Worm (Caenorhabditis elegans) whole organism, dauer: ENCODE measurements around the gene unc-58.

ENCODE experiments used
- unc-62 ChIP-seq: sonication (generic microtip); optimal IDR thresholded peaks from 2 replicates; lab custom pipeline; 2017; ENCODE audit warnings: missing biosample characterization, missing genetic modification reagents, missing genetic modification characterization

Gene unc-58

DNA sequence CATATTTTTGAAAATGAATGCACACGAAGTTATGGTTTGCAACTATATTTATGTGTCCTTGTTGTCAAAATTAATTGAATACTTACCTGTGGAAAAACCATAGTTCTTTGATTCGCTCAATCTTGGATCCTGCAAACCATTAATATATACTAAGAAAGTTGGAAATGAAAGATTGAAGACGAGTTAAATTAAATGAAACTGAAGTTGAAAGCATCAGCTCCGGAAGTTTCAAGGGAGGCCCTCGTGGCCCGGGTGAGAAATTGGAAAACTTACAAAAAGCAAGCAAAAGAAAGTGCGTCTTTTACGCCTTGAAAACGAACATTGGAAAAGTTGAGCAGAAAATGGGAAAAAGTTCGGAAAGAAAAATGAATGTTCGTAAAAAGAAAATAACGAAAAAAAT lies at the start of gene unc-58:
Gene unc-58 (minus strand): TSS at position 101 of the 400 bp plus-strand sequence.
- no peak for TF ChIP-seq unc-62 (GFP tag; lab: Kevin White, UChicago)

- no peak for TF ChIP-seq unc-62 (GFP tag; lab: Kevin White, UChicago)
Observed at ce11 chrX:10182613-10183012, 49.6 kb upstream of the unc-58 start.

ce11 chrX:10176295-10176694 lies 43.3 kb upstream of the unc-58 start, which contains the start of gene ncs-4:
Gene ncs-4, plus strand, starts transcription at chrX:10176521.
- TF ChIP-seq unc-62 (GFP tag; lab: Kevin White, UChicago), result no peak

ce11 chrX:10174683-10175082 lies 41.7 kb upstream of the unc-58 start, which contains the start of gene C07A4.3:
Gene C07A4.3, plus strand, starts transcription at chrX:10174983.
- no peak for TF ChIP-seq unc-62 (GFP tag; lab: Kevin White, UChicago)

DNA sequence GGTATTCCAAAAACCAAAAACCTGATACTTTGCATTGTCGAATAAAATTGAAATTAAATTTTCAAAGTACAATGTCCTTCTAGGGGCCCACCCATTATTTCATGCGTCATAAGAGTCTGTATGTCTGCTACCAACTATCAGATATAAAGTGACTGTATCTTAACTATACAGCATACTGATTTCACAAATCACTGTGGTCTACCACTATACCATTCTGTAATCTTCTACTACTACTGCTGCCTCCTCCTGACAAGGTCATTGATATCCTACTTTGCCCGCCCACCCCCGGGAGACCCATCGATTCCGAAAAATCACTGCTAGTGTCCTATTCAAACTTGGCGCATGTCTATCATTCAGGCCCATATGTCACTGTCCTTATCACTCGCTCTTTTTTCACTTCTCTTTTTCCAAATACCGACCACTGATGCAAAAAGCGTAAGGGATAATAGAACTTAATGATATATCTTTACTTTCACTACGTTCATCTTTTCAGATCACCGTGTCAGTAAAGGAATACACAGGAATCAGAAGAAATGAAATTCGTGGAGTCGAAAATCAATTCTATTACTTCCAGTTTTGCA lies 39.1 kb upstream of the unc-58 start, which contains the start of gene C07A4.2:
Gene C07A4.2 (plus strand): TSS at position 195 of the 581 bp plus-strand sequence.
- no peak for TF ChIP-seq unc-62 (GFP tag; lab: Kevin White, UChicago)

DNA sequence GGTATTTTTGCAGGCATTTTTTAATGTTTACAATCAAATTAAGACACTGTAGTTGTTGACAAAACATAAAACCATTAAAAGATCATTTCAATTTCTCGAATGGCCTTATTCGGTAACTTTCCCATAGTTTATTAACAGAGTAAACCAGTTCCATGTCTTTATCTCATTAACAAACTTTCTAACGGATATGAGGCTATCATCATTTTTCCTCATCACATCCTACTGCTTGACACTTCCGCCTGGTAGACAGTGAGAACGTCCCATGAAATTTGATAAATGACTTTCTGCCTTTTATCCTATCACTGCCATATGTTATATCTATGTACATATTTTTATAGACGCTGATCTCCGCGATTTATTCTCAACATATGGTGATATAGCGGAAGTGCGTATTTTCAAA lies 37.6 kb upstream of the unc-58 start:
- no peak for TF ChIP-seq unc-62 (GFP tag; lab: Kevin White, UChicago)

DNA sequence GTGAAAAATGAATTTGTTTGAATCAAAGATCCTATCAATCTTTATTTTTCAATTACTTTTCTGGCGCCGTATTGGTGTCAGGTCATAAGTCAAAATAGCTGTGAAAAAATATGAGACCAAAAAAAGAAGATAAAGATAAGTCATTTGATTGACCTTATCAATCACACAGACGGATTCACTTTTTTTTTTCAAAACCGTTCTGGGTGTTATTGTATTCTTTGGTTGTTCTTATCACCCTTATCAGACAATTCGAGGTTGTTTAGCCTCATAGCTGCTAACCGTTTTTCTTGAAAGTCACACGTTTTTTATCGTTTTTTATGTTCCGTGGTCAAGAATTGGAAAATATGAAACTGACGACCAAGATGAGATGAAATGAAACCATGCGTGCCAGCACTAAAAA lies 35.6 kb upstream of the unc-58 start:
- no peak for TF ChIP-seq unc-62 (GFP tag; lab: Kevin White, UChicago)

DNA sequence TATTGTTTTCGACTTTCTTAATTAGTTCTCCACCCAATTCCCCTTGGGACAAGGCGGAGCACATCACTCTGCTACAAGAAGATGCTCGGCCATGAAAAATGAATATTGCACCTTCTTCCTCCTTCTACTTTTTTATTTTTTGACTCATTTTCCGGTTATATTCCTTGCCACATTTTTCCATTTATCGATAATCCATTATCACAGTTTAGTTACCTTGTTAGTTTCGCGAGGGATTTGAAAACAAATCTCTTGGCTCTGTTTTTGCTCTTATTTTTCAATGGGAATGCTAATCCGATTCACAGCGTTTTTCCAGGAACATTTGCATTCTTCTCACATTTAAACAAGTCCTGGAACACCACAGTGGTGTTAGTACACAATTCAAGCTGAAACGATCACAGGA lies 34.0 kb upstream of the unc-58 start, which contains the start of gene rnp-9:
Gene rnp-9 (plus strand): TSS at position 301 of the 400 bp plus-strand sequence.
- no peak for TF ChIP-seq unc-62 (GFP tag; lab: Kevin White, UChicago)

DNA sequence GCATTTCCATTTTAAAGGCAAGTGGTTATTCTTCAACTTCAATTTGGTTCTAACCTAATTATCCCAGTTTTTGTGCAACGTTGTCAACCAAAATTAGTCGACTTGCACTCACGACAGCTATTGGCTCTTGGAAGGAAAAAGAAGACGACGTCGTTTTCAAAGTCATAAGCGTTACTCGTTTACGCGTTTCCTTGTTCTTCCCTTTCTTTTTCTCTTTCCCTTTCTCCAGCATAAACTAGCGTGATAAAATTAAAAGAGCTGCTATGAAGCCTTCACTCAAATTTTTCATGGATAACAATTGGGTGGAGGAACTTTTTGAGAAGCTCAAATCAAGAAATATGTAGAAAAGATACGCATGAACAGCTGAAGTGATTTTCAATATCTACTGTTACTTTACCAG lies 30.2 kb upstream of the unc-58 start:
- no peak for TF ChIP-seq unc-62 (GFP tag; lab: Kevin White, UChicago)

ce11 chrX:10162476-10162875 lies 29.5 kb upstream of the unc-58 start:
- TF ChIP-seq unc-62 (GFP tag; lab: Kevin White, UChicago), result no peak

ce11 chrX:10160097-10160677 lies 27.2 kb upstream of the unc-58 start, which contains the start of gene F09B9.4:
Gene F09B9.4, plus strand, starts transcription at chrX:10160627.
- TF ChIP-seq unc-62 (GFP tag; lab: Kevin White, UChicago), result no peak

- TF ChIP-seq unc-62 (GFP tag; lab: Kevin White, UChicago), result no peak
Observed at ce11 chrX:10158716-10159115, 25.7 kb upstream of the unc-58 start, which contains the start of gene erd-2.1. Gene erd-2.1, minus strand, starts transcription at chrX:10158829.

DNA sequence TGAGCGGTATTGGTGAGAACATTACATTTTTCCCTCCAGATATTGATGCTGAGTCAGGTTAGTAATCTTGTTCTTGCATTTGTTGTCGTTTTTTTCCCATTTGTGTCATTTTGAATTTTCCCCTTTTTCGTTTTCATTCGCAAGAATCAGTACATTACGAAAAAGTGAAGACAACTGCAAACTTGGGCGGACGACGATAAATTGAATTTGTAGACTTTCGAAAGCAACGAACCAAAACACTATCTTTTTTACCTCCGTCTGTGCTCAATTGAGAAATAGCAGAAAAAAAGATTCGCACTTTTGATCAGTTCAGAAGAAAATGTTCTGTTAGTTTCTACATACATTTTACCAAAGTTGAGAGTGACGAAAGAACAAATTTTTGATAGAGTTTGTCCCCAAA lies 22.1 kb upstream of the unc-58 start:
- TF ChIP-seq unc-62 (GFP tag; lab: Kevin White, UChicago), result no peak

DNA sequence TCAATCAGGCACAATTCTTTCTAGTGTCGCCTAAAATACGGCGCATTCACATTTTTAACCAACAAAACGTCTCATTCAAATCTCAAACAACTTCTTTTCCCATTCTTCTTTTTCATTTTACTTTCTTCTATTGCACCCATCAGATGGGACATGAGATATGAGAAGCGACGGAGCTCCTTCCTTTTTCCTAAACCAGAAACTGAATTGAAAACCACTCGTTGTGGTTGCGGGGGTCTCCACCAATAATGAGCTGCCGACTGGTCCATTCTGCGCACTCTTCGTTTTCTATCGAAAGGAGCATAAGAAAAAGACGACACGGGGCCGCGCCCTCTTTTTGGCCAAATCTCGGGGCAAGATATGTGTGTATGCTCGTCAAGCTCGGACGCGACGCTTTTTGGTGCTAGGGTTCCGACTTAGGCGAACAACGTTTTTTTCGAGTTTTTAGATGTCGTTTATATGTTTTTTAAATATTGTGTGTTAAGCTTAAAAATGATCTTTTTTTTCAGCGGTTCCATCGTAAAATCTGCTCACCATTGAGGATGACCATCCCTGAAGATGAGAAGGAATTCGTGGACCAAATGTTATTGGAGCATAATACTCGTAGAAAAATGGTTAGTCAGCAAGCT lies 21.4 kb upstream of the unc-58 start, which contains the start of gene F09B9.5:
Gene F09B9.5 (plus strand): TSS at position 501 of the 626 bp plus-strand sequence.
- TF ChIP-seq unc-62 (GFP tag; lab: Kevin White, UChicago), result no peak

DNA sequence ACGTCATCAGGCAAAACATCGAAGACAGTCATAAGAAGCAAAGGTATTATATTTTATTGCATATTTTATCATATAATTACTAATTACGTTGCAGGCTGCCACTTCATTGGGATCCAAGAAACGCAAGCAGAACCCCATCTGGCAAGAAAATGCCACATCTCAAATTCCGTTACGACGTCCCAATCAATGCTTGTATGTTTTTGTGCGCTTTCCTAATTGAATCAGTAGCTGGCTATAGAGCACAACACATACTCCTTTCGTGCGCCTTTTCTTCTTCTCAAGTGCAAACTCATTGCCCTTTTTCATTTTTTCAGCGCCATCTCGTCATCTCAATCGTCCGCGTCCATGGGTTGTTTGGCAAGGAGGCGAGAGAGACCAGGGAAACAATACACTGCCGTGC lies 17.9 kb upstream of the unc-58 start:
- no peak for TF ChIP-seq unc-62 (GFP tag; lab: Kevin White, UChicago)

ce11 chrX:10148235-10148872 lies 15.4 kb upstream of the unc-58 start:
- no peak for TF ChIP-seq unc-62 (GFP tag; lab: Kevin White, UChicago)
